Worm (Caenorhabditis elegans): ENCODE results near the gene F39G3.2.

Gene F39G3.2

ce11 chrV:4710464-4710863 is 27.2 kb upstream of the F39G3.2 start, which contains the start of gene oac-24:
Gene oac-24, plus strand, starts transcription at chrV:4710764.
- no peak for TF ChIP-seq nhr-77 (tag; optimal IDR thresholded peaks at IDR 0.05)
- no peak for TF ChIP-seq ZK546.5 (tag; optimal IDR thresholded peaks at IDR 0.05)
- no peak for TF ChIP-seq fkh-10 (GFP tag; optimal IDR thresholded peaks at IDR 0.05)
- TF ChIP-seq nfya-1 (tag; optimal IDR thresholded peaks at IDR 0.05; ENCODE audit: insufficient read depth), result no peak
- no peak for TF ChIP-seq ztf-11 (tag; optimal IDR thresholded peaks at IDR 0.05)
- no peak for TF ChIP-seq ztf-4 (tag; optimal IDR thresholded peaks at IDR 0.05)
- TF ChIP-seq skn-1 (tag; optimal IDR thresholded peaks at IDR 0.05), result no peak
- no peak for TF ChIP-seq eor-1 (tag; optimal IDR thresholded peaks at IDR 0.05)
- no peak for TF ChIP-seq nhr-23 (tag; optimal IDR thresholded peaks at IDR 0.05)
- TF ChIP-seq pqm-1 (tag; optimal IDR thresholded peaks at IDR 0.05), result no peak
- no peak for TF ChIP-seq fos-1 (tag; optimal IDR thresholded peaks at IDR 0.05)
- no peak for TF ChIP-seq elt-3 (tag; optimal IDR thresholded peaks at IDR 0.05)

DNA sequence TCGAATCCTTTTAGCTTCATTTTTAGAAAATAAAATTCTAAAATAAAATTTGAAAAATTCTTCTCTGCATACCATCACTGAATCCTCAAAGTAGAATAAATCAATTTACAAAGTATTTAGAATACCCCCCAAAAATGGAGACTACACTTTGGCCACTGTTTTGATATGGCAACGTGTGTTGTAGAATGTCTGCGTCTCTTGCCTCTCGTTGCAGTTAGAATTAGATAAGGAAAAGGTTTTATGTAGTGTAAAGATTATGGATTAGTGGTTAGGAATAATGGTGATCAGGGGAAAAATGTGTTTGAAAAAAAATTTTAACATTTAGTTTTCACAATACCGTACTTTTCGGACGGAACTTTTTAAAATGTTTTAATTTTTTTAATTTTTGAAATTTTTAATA is 17.7 kb upstream of the F39G3.2 start, which contains the start of gene prx-6:
Gene prx-6, minus strand, starts transcription at position 129 of the 400 bp plus-strand sequence.
- TF ChIP-seq ZK546.5 (tag; optimal IDR thresholded peaks at IDR 0.05) (no peak), nhr-12 (tag; optimal IDR thresholded peaks at IDR 0.05) (no peak), fos-1 (tag; optimal IDR thresholded peaks at IDR 0.05) (no peak), pqm-1 (tag; optimal IDR thresholded peaks at IDR 0.05) (peak; percentile 50), jun-1 (tag; optimal IDR thresholded peaks at IDR 0.05) (no peak), nhr-67 (tag; optimal IDR thresholded peaks at IDR 0.05) (no peak), mdl-1 (tag; optimal IDR thresholded peaks at IDR 0.05) (no peak), nhr-76 (tag; optimal IDR thresholded peaks at IDR 0.05) (no peak), lin-39 (tag; optimal IDR thresholded peaks at IDR 0.05) (no peak), ceh-16 (tag; optimal IDR thresholded peaks at IDR 0.05) (no peak), ceh-9 (tag; optimal IDR thresholded peaks at IDR 0.05) (no peak), elt-2 (tag; optimal IDR thresholded peaks at IDR 0.05) (peak; percentile 78), fkh-10 (GFP tag; optimal IDR thresholded peaks at IDR 0.05) (no peak), fkh-2 (tag; optimal IDR thresholded peaks at IDR 0.05) (no peak), nhr-237 (tag; optimal IDR thresholded peaks at IDR 0.05) (no peak), zag-1 (tag; optimal IDR thresholded peaks at IDR 0.05) (no peak)

DNA sequence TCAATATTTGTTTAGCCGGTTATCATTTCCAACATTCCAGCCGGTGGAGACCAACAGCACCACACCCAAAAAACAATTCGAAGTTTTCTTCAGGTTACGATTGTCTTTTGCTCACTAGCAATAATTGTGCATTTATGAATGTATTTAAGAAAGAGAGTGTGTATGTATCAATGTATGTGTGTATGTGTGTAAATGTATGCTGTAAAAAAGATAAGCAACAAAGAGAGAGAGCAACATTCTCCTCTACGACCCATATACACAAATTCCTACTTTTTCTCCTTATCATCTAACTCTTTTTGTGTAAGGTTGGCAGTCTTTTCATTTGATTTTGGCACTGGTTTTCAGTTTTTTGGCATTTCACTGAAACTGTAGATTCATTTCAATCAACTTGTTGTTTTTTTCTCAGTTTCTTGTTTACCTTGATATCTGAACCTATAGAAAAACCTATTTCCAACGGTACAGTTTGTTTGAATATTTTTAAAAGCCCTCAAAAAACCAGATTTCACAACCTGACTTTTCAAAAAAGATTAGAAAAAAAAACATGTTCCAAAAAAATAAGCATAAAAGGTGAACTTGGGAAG is 16.7 kb upstream of the F39G3.2 start:
- peak; percentile 86 for TF ChIP-seq pqm-1 (tag; optimal IDR thresholded peaks at IDR 0.05)
- peak; percentile 83 for TF ChIP-seq elt-2 (tag; optimal IDR thresholded peaks at IDR 0.05)
- no peak for TF ChIP-seq aly-2 (tag; optimal IDR thresholded peaks at IDR 0.05)
- TF ChIP-seq ceh-28 (tag; optimal IDR thresholded peaks at IDR 0.05), result no peak
- no peak for TF ChIP-seq zag-1 (tag; optimal IDR thresholded peaks at IDR 0.05)
- peak; percentile 16 for TF ChIP-seq pha-4 (tag; optimal IDR thresholded peaks at IDR 0.05)

DNA sequence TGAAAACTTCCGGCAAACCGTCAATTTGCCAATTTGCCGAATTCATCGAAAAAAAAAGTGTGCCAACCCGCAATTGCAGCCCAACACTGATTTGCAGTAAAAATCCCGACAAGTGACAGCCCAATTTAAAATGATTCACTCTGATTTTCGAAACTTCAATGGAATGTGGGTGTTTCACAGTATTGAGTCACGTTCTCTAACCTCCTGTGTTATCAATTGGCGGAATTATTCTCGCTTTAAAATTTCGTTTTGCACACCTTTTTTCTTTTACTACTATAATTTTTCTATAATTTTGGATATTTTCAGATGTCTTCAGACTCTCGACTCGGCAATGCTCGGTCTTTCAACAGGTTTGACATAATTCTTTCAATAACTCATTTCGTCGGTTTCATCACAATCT is 15.3 kb upstream of the F39G3.2 start, which contains the start of gene F39G3.5:
Gene F39G3.5, plus strand, starts transcription at position 301 of the 400 bp plus-strand sequence.
- no peak for TF ChIP-seq sea-2 (GFP tag; optimal IDR thresholded peaks at IDR 0.05)
- no peak for TF ChIP-seq daf-12 (tag; optimal IDR thresholded peaks at IDR 0.05)
- TF ChIP-seq tbx-2 (tag; optimal IDR thresholded peaks at IDR 0.05), result no peak
- TF ChIP-seq lsy-12 (tag; optimal IDR thresholded peaks at IDR 0.05), result no peak
- TF ChIP-seq nhr-43 (tag; optimal IDR thresholded peaks at IDR 0.05; ENCODE audit: poor library complexity, severe bottlenecking), result no peak
- TF ChIP-seq zag-1 (tag; optimal IDR thresholded peaks at IDR 0.05), result no peak
- no peak for TF ChIP-seq nhr-67 (tag; optimal IDR thresholded peaks at IDR 0.05)
- TF ChIP-seq lin-15B (tag; optimal IDR thresholded peaks at IDR 0.05), result no peak
- no peak for TF ChIP-seq ZK546.5 (tag; optimal IDR thresholded peaks at IDR 0.05)
- TF ChIP-seq lin-39 (tag; optimal IDR thresholded peaks at IDR 0.05), result no peak
- TF ChIP-seq unc-39 (tag; optimal IDR thresholded peaks at IDR 0.05), result no peak
- no peak for TF ChIP-seq ceh-9 (tag; optimal IDR thresholded peaks at IDR 0.05)
- no peak for TF ChIP-seq ceh-16 (tag; optimal IDR thresholded peaks at IDR 0.05)
- no peak for TF ChIP-seq pqm-1 (tag; optimal IDR thresholded peaks at IDR 0.05)
- TF ChIP-seq nhr-237 (tag; optimal IDR thresholded peaks at IDR 0.05), result no peak
- TF ChIP-seq nhr-28 (tag; optimal IDR thresholded peaks at IDR 0.05), result no peak
- no peak for TF ChIP-seq aly-2 (tag; optimal IDR thresholded peaks at IDR 0.05)
- TF ChIP-seq elt-3 (tag; optimal IDR thresholded peaks at IDR 0.05), result no peak
- no peak for TF ChIP-seq ama-1 (optimal IDR thresholded peaks at IDR 0.05)
